Worm (Caenorhabditis elegans) whole organism, young adult: ENCODE data around the gene aars-1.

Experiments
- B0019.2 ChIP-seq: fragments of 200-800 bp; sonication (Bioruptor generic); conservative IDR thresholded peaks from 2 replicates; pipeline ENCODE4 v1.3.6; 2022; ENCODE audit warnings: missing genetic modification reagents, missing genetic modification characterization, missing compliant biosample characterization
- F22D6.2 ChIP-seq: sonication (generic microtip); optimal IDR thresholded peaks from 2 replicates; lab custom pipeline; 2016; ENCODE audit warnings: mild to moderate bottlenecking, missing genetic modification characterization, missing compliant biosample characterization
- F52B5.7 ChIP-seq: sonication (generic microtip); optimal IDR thresholded peaks from 2 replicates; lab custom pipeline; 2016; ENCODE audit warnings: mild to moderate bottlenecking, missing genetic modification characterization, missing compliant biosample characterization
- akir-1 ChIP-seq: fragments of 200-800 bp; sonication (Bioruptor generic); optimal IDR thresholded peaks from 2 replicates; lab custom pipeline; 2018; ENCODE audit warnings: mild to moderate bottlenecking, missing genetic modification characterization, moderate library complexity, missing compliant biosample characterization
- ama-1 ChIP-seq, 3 experiments: fragments of 150-350 bp in 1 of 3; sonication (generic microtip) in 2 of 3; optimal IDR thresholded peaks; 2 replicates each; lab custom pipeline; 2014 to 2018; ENCODE audit warnings: missing biosample characterization in 2 of 3, missing genetic modification characterization in 2 of 3, missing genetic modification reagents in 2 of 3
- aptf-3 ChIP-seq: fragments of 200-800 bp; sonication (Bioruptor generic); IDR thresholded peaks from 2 replicates; pipeline ENCODE4 v1.3.6; 2022; ENCODE audit warnings: missing genetic modification characterization, missing compliant biosample characterization
- efl-1 ChIP-seq: fragments of 150-350 bp; optimal IDR thresholded peaks from 2 replicates; lab custom pipeline; 2014; ENCODE audit warnings: missing biosample characterization, missing genetic modification reagents, missing genetic modification characterization
- ekl-4 ChIP-seq: fragments of 200-800 bp; sonication (Bioruptor generic); IDR thresholded peaks from 2 replicates; pipeline ENCODE4 v1.3.6; 2022; ENCODE audit warnings: missing genetic modification reagents, missing genetic modification characterization, missing compliant biosample characterization
- snpc-4 ChIP-seq, 5 experiments: fragments of 150-350 bp in 1 of 5; sonication (generic microtip) in 4 of 5; optimal IDR thresholded peaks; 2 replicates each; lab custom pipeline; 2014 to 2018; ENCODE audit warnings: missing genetic modification characterization in 5 of 5, missing biosample characterization in 3 of 5, antibody characterized with exemption in 2 of 5, mild to moderate bottlenecking in 2 of 5, missing compliant biosample characterization in 2 of 5, missing genotype in 2 of 5, moderate library complexity in 2 of 5, missing genetic modification reagents in 1 of 5
- unc-130 ChIP-seq: sonication (generic microtip); optimal IDR thresholded peaks from 2 replicates; lab custom pipeline; 2016; ENCODE audit warnings: missing genetic modification reagents, missing genetic modification characterization, missing compliant biosample characterization
- ztf-26 ChIP-seq: sonication (generic microtip); optimal IDR thresholded peaks from 2 replicates; lab custom pipeline; 2017; ENCODE audit warnings: missing genetic modification characterization, missing compliant biosample characterization
- ztf-28 ChIP-seq: fragments of 200-800 bp; sonication (Bioruptor generic); IDR thresholded peaks from 2 replicates; pipeline ENCODE4 v1.3.6; 2022; ENCODE audit warnings: missing genetic modification reagents, missing genetic modification characterization, missing compliant biosample characterization

- TF ChIP-seq ama-1 (optimal IDR thresholded peaks at IDR 0.05; lab: Kevin White, UChicago) (no peak), ama-1 (GFP tag; optimal IDR thresholded peaks at IDR 0.05; lab: Kevin White, UChicago) (no peak), ekl-4 (GFP tag; lab: Robert Waterston, UW) (no peak), ztf-26 (tag; lab: Kevin White, UChicago) (no peak), ztf-28 (no peak), F52B5.7 (tag; lab: Kevin White, UChicago) (no peak), unc-130 (GFP tag; lab: Kevin White, UChicago) (no peak), F22D6.2 (tag; lab: Kevin White, UChicago) (no peak), akir-1 (no peak), snpc-4 (GFP tag; optimal IDR thresholded peaks at IDR 0.05; lab: Kevin White, UChicago) (no peak), snpc-4 (tag; optimal IDR thresholded peaks at IDR 0.05; lab: Kevin White, UChicago) (no peak), aptf-3 (GFP tag; lab: Robert Waterston, UW) (no peak), efl-1 (no peak), B0019.2 (GFP tag; lab: Robert Waterston, UW) (no peak)
These were observed 398 bp downstream of the aars-1 start for ce11 chrII:11463899-11464298.
